Worm (Caenorhabditis elegans) whole organism, young adult: ENCODE measurements around the gene F37C12.10.
A peak's percentile ranks its signal among the peaks of the same experiment; 100 is the strongest.

Source experiments
- B0019.2 ChIP-seq: fragments of 200-800 bp; sonication (Bioruptor generic); conservative IDR thresholded peaks from 2 replicates; pipeline ENCODE4 v1.3.6; 2022; ENCODE audit warnings: missing genetic modification reagents, missing genetic modification characterization, missing compliant biosample characterization
- D2030.7 ChIP-seq: fragments of 200-800 bp; sonication (Bioruptor generic); IDR thresholded peaks from 2 replicates; pipeline ENCODE4 v1.3.6; 2022; ENCODE audit warnings: missing genetic modification reagents, missing genetic modification characterization, missing compliant biosample characterization
- F33H1.4 ChIP-seq: fragments of 200-800 bp; sonication (Bioruptor generic); IDR thresholded peaks from 2 replicates; pipeline ENCODE4 v1.3.6; 2022; ENCODE audit warnings: missing genetic modification reagents, missing genetic modification characterization, missing compliant biosample characterization
- F37B4.10 ChIP-seq: fragments of 200-800 bp; sonication (Bioruptor generic); IDR thresholded peaks from 2 replicates; pipeline ENCODE4 v1.3.6; 2022; ENCODE audit warnings: missing genetic modification characterization, missing compliant biosample characterization
- F49E8.2 ChIP-seq: sonication (generic microtip); optimal IDR thresholded peaks from 3 replicates; lab custom pipeline; 2017; ENCODE audit warnings: missing genetic modification characterization, mild to moderate bottlenecking, missing compliant biosample characterization, antibody characterized with exemption, moderate library complexity; ENCODE audit not compliant: insufficient read depth
- F55B11.4 ChIP-seq: sonication (generic microtip); optimal IDR thresholded peaks from 2 replicates; lab custom pipeline; 2016; ENCODE audit warnings: missing compliant biosample characterization, missing genetic modification characterization, borderline replicate concordance; ENCODE audit not compliant: insufficient read depth
- T26A5.8 ChIP-seq: sonication (generic microtip); optimal IDR thresholded peaks from 2 replicates; lab custom pipeline; 2016; ENCODE audit warnings: missing genetic modification characterization, missing compliant biosample characterization
- Y53F4B.3 ChIP-seq: fragments of 200-800 bp; sonication (Bioruptor generic); IDR thresholded peaks from 2 replicates; pipeline ENCODE4 v1.3.6; 2022; ENCODE audit warnings: missing genetic modification reagents, missing genetic modification characterization, missing compliant biosample characterization
- Y53G8AR.9 ChIP-seq: fragments of 200-800 bp; sonication (Bioruptor generic); conservative IDR thresholded peaks from 2 replicates; pipeline ENCODE4 v1.3.6; 2022; ENCODE audit warnings: missing genetic modification reagents, missing genetic modification characterization, missing compliant biosample characterization
- aptf-2 ChIP-seq: fragments of 200-800 bp; sonication (Bioruptor generic); conservative IDR thresholded peaks from 2 replicates; pipeline ENCODE4 v1.3.6; 2022; ENCODE audit warnings: missing genetic modification reagents, missing genetic modification characterization, missing compliant biosample characterization
- bed-2 ChIP-seq: fragments of 200-800 bp; sonication (Bioruptor generic); IDR thresholded peaks from 2 replicates; pipeline ENCODE4 v1.3.6; 2022; ENCODE audit warnings: missing genetic modification reagents, missing genetic modification characterization, missing compliant biosample characterization
- cebp-1 ChIP-seq, 2 experiments: fragments of 200-800 bp in 1 of 2; sonication (Bioruptor generic) in 1 of 2; sonication (generic microtip) in 1 of 2; IDR thresholded peaks in 1 of 2; optimal IDR thresholded peaks in 1 of 2; 2 replicates each; pipeline versions ENCODE4 v1.3.6 to Lab custom; 2017 to 2022; ENCODE audit warnings: missing compliant biosample characterization in 2 of 2, missing genetic modification characterization in 2 of 2, mild to moderate bottlenecking in 1 of 2, missing genetic modification reagents in 1 of 2, moderate library complexity in 1 of 2
- ceh-27 ChIP-seq: fragments of 200-800 bp; sonication (Bioruptor generic); optimal IDR thresholded peaks from 2 replicates; lab custom pipeline; 2018; ENCODE audit warnings: mild to moderate bottlenecking, missing genetic modification characterization, moderate library complexity, missing compliant biosample characterization
- ceh-40 ChIP-seq: fragments of 200-800 bp; sonication (Bioruptor generic); IDR thresholded peaks from 2 replicates; pipeline ENCODE4 v1.3.6; 2022; ENCODE audit warnings: missing genetic modification characterization, missing compliant biosample characterization
- ceh-79 ChIP-seq: sonication (generic microtip); optimal IDR thresholded peaks from 2 replicates; lab custom pipeline; 2017; ENCODE audit warnings: mild to moderate bottlenecking, missing genetic modification characterization, missing compliant biosample characterization
- die-1 ChIP-seq: sonication (generic microtip); optimal IDR thresholded peaks from 2 replicates; lab custom pipeline; 2016; ENCODE audit warnings: missing genotype, mild to moderate bottlenecking, missing genetic modification characterization, missing compliant biosample characterization
- dpff-1 ChIP-seq: sonication (generic microtip); optimal IDR thresholded peaks from 2 replicates; lab custom pipeline; 2017; ENCODE audit warnings: mild to moderate bottlenecking, missing genetic modification characterization, missing compliant biosample characterization
- egrh-3 ChIP-seq: fragments of 200-800 bp; sonication (Bioruptor generic); IDR thresholded peaks from 2 replicates; pipeline ENCODE4 v1.3.6; 2022; ENCODE audit warnings: missing genetic modification reagents, missing genetic modification characterization, missing compliant biosample characterization
- ekl-4 ChIP-seq: fragments of 200-800 bp; sonication (Bioruptor generic); IDR thresholded peaks from 2 replicates; pipeline ENCODE4 v1.3.6; 2022; ENCODE audit warnings: missing genetic modification reagents, missing genetic modification characterization, missing compliant biosample characterization
- him-1 ChIP-seq: sonication (generic microtip); optimal IDR thresholded peaks from 2 replicates; lab custom pipeline; 2016; ENCODE audit warnings: missing genotype, missing genetic modification reagents, missing genetic modification characterization, missing compliant biosample characterization
- hmg-1.2 ChIP-seq: fragments of 200-800 bp; sonication (Bioruptor generic); IDR thresholded peaks from 2 replicates; pipeline ENCODE4 v1.3.6; 2022; ENCODE audit warnings: missing genetic modification reagents, missing genetic modification characterization, missing compliant biosample characterization
- hrde-1 ChIP-seq: sonication (generic microtip); optimal IDR thresholded peaks from 2 replicates; lab custom pipeline; 2016; ENCODE audit warnings: missing genetic modification characterization, mild to moderate bottlenecking, missing compliant biosample characterization, moderate library complexity, missing genotype, missing genetic modification reagents, borderline replicate concordance
- hsf-1 ChIP-seq: fragments of 200-800 bp; sonication (Bioruptor generic); IDR thresholded peaks from 2 replicates; pipeline ENCODE4 v1.3.6; 2022; ENCODE audit warnings: missing genetic modification reagents, missing genetic modification characterization, missing compliant biosample characterization
- lag-1 ChIP-seq: fragments of 200-800 bp; sonication (Bioruptor generic); IDR thresholded peaks from 2 replicates; pipeline ENCODE4 v1.3.6; 2022; ENCODE audit warnings: missing genetic modification reagents, missing genetic modification characterization, missing compliant biosample characterization
- lin-40 ChIP-seq: sonication (generic microtip); optimal IDR thresholded peaks from 2 replicates; lab custom pipeline; 2016; ENCODE audit warnings: missing genetic modification characterization, mild to moderate bottlenecking, missing compliant biosample characterization, missing genotype, missing genetic modification reagents
- lir-1 ChIP-seq: fragments of 200-800 bp; sonication (Bioruptor generic); conservative IDR thresholded peaks from 2 replicates; pipeline ENCODE4 v1.3.6; 2022; ENCODE audit warnings: missing genetic modification reagents, missing genetic modification characterization, missing compliant biosample characterization
- madf-10 ChIP-seq: sonication (generic microtip); optimal IDR thresholded peaks from 2 replicates; lab custom pipeline; 2016; ENCODE audit warnings: mild to moderate bottlenecking, missing genetic modification characterization, missing compliant biosample characterization
- madf-8 ChIP-seq: fragments of 200-800 bp; sonication (Bioruptor generic); conservative IDR thresholded peaks from 2 replicates; pipeline ENCODE4 v1.3.6; 2022; ENCODE audit warnings: missing genetic modification reagents, missing genetic modification characterization, missing compliant biosample characterization
- mes-4 ChIP-seq: sonication (generic microtip); optimal IDR thresholded peaks from 2 replicates; lab custom pipeline; 2016; ENCODE audit warnings: missing genotype, missing genetic modification characterization, missing compliant biosample characterization
- nfyb-1 ChIP-seq: fragments of 200-800 bp; sonication (Bioruptor generic); IDR thresholded peaks from 2 replicates; pipeline ENCODE4 v1.3.6; 2022; ENCODE audit warnings: missing genetic modification reagents, missing genetic modification characterization, missing compliant biosample characterization
- nhr-27 ChIP-seq: fragments of 200-800 bp; sonication (Bioruptor generic); optimal IDR thresholded peaks from 2 replicates; lab custom pipeline; 2018; ENCODE audit warnings: mild to moderate bottlenecking, missing genetic modification characterization, moderate library complexity, missing compliant biosample characterization
- nhr-80 ChIP-seq: sonication (generic microtip); optimal IDR thresholded peaks from 2 replicates; lab custom pipeline; 2016; ENCODE audit warnings: missing genetic modification characterization, missing compliant biosample characterization
- repo-1 ChIP-seq: sonication (generic microtip); optimal IDR thresholded peaks from 2 replicates; lab custom pipeline; 2017; ENCODE audit warnings: mild to moderate bottlenecking, missing genetic modification characterization, missing compliant biosample characterization
- snpc-1.1 ChIP-seq: sonication (generic microtip); optimal IDR thresholded peaks from 2 replicates; lab custom pipeline; 2017; ENCODE audit warnings: missing genetic modification characterization, mild to moderate bottlenecking, missing compliant biosample characterization, antibody characterized with exemption, moderate library complexity, missing genotype, missing genetic modification reagents; ENCODE audit not compliant: insufficient read depth
- snpc-1.3 ChIP-seq: sonication (generic microtip); optimal IDR thresholded peaks from 2 replicates; lab custom pipeline; 2017; ENCODE audit warnings: missing genetic modification characterization, mild to moderate bottlenecking, missing compliant biosample characterization, antibody characterized with exemption, moderate library complexity, missing genotype, missing genetic modification reagents; ENCODE audit not compliant: insufficient read depth
- tbp1 ChIP-seq: fragments of 200-800 bp; sonication (Bioruptor generic); optimal IDR thresholded peaks from 2 replicates; lab custom pipeline; 2018; ENCODE audit warnings: mild to moderate bottlenecking, missing genetic modification characterization, missing compliant biosample characterization
- tbx-9 ChIP-seq: sonication (generic microtip); optimal IDR thresholded peaks from 2 replicates; lab custom pipeline; 2016; ENCODE audit warnings: borderline replicate concordance, missing genetic modification characterization, inconsistent platforms, missing compliant biosample characterization
- tlf-1 ChIP-seq: fragments of 200-800 bp; sonication (Bioruptor generic); optimal IDR thresholded peaks from 2 replicates; lab custom pipeline; 2018; ENCODE audit warnings: mild to moderate bottlenecking, missing genetic modification characterization, missing compliant biosample characterization
- unc-62 ChIP-seq: fragments of 150-350 bp; optimal IDR thresholded peaks from 2 replicates; lab custom pipeline; 2014; ENCODE audit warnings: missing biosample characterization, missing genetic modification reagents, missing genetic modification characterization
- xnd-1 ChIP-seq: sonication (generic microtip); optimal IDR thresholded peaks from 2 replicates; lab custom pipeline; 2016; ENCODE audit warnings: missing genotype, missing genetic modification reagents, missing genetic modification characterization, missing compliant biosample characterization
- ztf-18 ChIP-seq: sonication (generic microtip); optimal IDR thresholded peaks from 2 replicates; lab custom pipeline; 2016; ENCODE audit warnings: missing genotype, mild to moderate bottlenecking, missing genetic modification characterization, missing compliant biosample characterization
- ztf-25 ChIP-seq: fragments of 200-800 bp; sonication (Bioruptor generic); IDR thresholded peaks from 2 replicates; pipeline ENCODE4 v1.3.6; 2022; ENCODE audit warnings: missing genetic modification reagents, missing genetic modification characterization, missing compliant biosample characterization
- ztf-3 ChIP-seq: fragments of 200-800 bp; sonication (Bioruptor generic); optimal IDR thresholded peaks from 2 replicates; lab custom pipeline; 2018; ENCODE audit warnings: mild to moderate bottlenecking, missing genetic modification characterization, missing compliant biosample characterization

The F37C12.10 gene

DNA sequence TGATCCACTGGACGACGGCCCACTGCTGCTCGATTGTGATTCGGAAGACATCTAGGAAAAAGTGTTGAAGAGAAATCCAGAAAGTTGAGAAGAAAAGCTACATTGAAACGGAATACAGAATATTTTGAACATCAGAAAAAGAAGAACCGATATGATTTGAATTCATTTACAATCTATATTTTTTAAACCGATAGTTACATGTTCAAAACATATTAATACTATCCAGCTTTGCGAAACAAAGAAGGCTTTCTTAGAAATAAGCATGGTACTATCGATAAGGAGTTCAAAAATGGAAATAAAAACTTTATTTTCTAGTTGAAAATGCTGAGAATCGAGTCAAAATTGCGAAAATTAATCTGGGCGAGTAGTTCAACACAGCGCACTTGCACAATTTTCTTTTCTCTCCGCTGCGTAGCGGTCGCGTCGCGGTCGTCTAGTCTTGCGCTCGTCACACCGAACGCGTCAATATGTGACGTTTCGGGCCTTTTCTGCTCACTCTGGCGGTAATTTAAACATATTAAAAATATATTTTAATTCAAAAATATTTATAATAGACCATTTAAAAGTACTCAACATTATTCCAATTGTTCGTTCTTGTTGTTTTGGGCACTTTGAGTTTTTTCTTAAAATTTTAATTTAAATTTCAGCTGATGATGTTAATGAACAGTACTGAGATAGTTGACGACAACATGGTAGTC, 26.0 kb downstream of the F37C12.10 start, which contains the start of the genes syf-2 and K04G7.1 (continued):
- no peak for TF ChIP-seq ceh-40
- TF ChIP-seq ztf-25 (GFP tag; lab: Robert Waterston, UW): no peak
- TF ChIP-seq hmg-1.2 (GFP tag; lab: Robert Waterston, UW): peak; percentile 73
- no peak for TF ChIP-seq F37B4.10 (GFP tag; lab: Robert Waterston, UW)
- no peak for TF ChIP-seq xnd-1 (tag; lab: Kevin White, UChicago)
- peak; percentile 69 for TF ChIP-seq cebp-1 (GFP tag; IDR thresholded peaks at IDR 0.05; lab: Robert Waterston, UW)
- peak; percentile 87 for TF ChIP-seq cebp-1 (tag; optimal IDR thresholded peaks at IDR 0.05; lab: Kevin White, UChicago)
- TF ChIP-seq ceh-79 (tag; lab: Kevin White, UChicago): no peak
- TF ChIP-seq hrde-1 (tag; lab: Kevin White, UChicago): peak; percentile 4
- peak; percentile 68 for TF ChIP-seq nhr-80 (tag; lab: Kevin White, UChicago)
- TF ChIP-seq ekl-4 (GFP tag; lab: Robert Waterston, UW): peak; percentile 94
- peak; percentile 28 for TF ChIP-seq F49E8.2
- TF ChIP-seq dpff-1: no peak
- peak; percentile 48 for TF ChIP-seq madf-10 (tag; lab: Kevin White, UChicago)
- peak; percentile 71 for TF ChIP-seq tbp1 (GFP tag; lab: Kevin White, UChicago)
- TF ChIP-seq repo-1 (tag; lab: Kevin White, UChicago): peak; percentile 1
- peak; percentile 32 for TF ChIP-seq him-1
- TF ChIP-seq ztf-18 (tag; lab: Kevin White, UChicago): peak; percentile 97
- TF ChIP-seq Y53G8AR.9: peak; percentile 78
- TF ChIP-seq snpc-1.1 (tag; lab: Kevin White, UChicago): peak; percentile 74
- peak; percentile 76 for TF ChIP-seq snpc-1.3 (tag; lab: Kevin White, UChicago)
- peak; percentile 79 for TF ChIP-seq lin-40 (tag; lab: Kevin White, UChicago)
- peak; percentile 31; the same call in 1 of the 2 replicates for TF ChIP-seq madf-8 (GFP tag; lab: Robert Waterston, UW)
- peak; percentile 89 for TF ChIP-seq tlf-1 (GFP tag; lab: Kevin White, UChicago)
- peak; percentile 86 for TF ChIP-seq D2030.7 (GFP tag; lab: Robert Waterston, UW)
- 0 out of 2 replicates have a peak, but pooled peaks have one; percentile 44 for TF ChIP-seq B0019.2
- no peak for TF ChIP-seq ztf-3 (GFP tag; lab: Kevin White, UChicago)
- no peak for TF ChIP-seq lag-1 (GFP tag; lab: Robert Waterston, UW)
- no peak for TF ChIP-seq tbx-9
- TF ChIP-seq hsf-1: peak; percentile 62; the same call in 1 of the 2 replicates

DNA sequence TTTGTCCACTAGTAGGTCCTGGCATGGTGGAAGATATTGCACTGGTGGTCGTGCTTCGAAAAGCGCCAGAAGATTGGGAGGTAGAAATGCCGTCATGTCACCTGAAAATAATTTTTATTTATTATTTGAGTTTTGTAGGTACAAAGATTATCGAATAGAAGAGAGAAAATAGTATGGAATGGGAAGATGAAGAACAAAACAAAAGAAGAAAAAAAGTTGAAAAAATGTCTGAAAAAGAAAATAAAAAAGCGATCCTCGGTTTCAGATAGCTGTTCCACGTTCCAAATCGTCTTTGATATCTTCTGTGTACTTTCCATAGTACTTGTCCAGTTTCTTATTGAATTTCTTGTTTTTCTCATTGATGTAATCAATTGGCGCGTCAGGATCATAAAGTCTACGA, 27.1 kb downstream of the F37C12.10 start, which contains the start of gene rnp-7:
Gene rnp-7 (minus strand): TSS at position 101 of the 400 bp plus-strand sequence.
- TF ChIP-seq T26A5.8 (tag; lab: Kevin White, UChicago) (no peak), Y53F4B.3 (no peak), lir-1 (GFP tag; lab: Robert Waterston, UW) (no peak), nfyb-1 (GFP tag; lab: Robert Waterston, UW) (no peak), egrh-3 (GFP tag; lab: Robert Waterston, UW) (no peak), F33H1.4 (no peak), unc-62 (GFP tag; lab: Kevin White, UChicago) (no peak), xnd-1 (tag; lab: Kevin White, UChicago) (no peak), aptf-2 (GFP tag; lab: Robert Waterston, UW) (no peak), die-1 (tag; lab: Kevin White, UChicago) (no peak), mes-4 (tag; lab: Kevin White, UChicago) (no peak), bed-2 (no peak), F55B11.4 (no peak), ceh-27 (GFP tag; lab: Kevin White, UChicago) (no peak), nhr-27 (tag; lab: Kevin White, UChicago) (no peak)
